Worm (Caenorhabditis elegans) whole organism, L4/young adult: ENCODE measurements around the gene pfd-4.

Experiments
- W03F9.2 ChIP-seq: fragments of 150-350 bp; optimal IDR thresholded peaks from 2 replicates; lab custom pipeline; 2014; ENCODE audit warnings: missing biosample characterization, missing genetic modification characterization
- dao-5 ChIP-seq: sonication (generic microtip); optimal IDR thresholded peaks from 2 replicates; lab custom pipeline; 2016; ENCODE audit warnings: missing genotype, missing genetic modification characterization, moderate library complexity, missing compliant biosample characterization
- him-1 ChIP-seq: sonication (generic microtip); optimal IDR thresholded peaks from 2 replicates; lab custom pipeline; 2016; ENCODE audit warnings: missing genotype, missing genetic modification reagents, missing genetic modification characterization, missing compliant biosample characterization

- TF ChIP-seq dao-5 = no peak
- TF ChIP-seq him-1 (tag; lab: Kevin White, UChicago) = no peak
- TF ChIP-seq W03F9.2 (tag; lab: Kevin White, UChicago) = no peak
Measured at ce11 chrIV:11276026-11276425, 39.0 kb upstream of the pfd-4 start.
